Worm (Caenorhabditis elegans) whole organism, late embryonic: ENCODE data around the gene hcp-1.

Experiments used
- C08G9.2 ChIP-seq: sonication (generic microtip); optimal IDR thresholded peaks from 2 replicates; lab custom pipeline; 2016; ENCODE audit warnings: mild to moderate bottlenecking, missing genetic modification characterization, moderate library complexity, missing compliant biosample characterization
- C38D4.7 ChIP-seq: fragments of 200-800 bp; sonication (Bioruptor generic); optimal IDR thresholded peaks from 2 replicates; lab custom pipeline; 2018; ENCODE audit warnings: mild to moderate bottlenecking, missing genetic modification characterization, moderate library complexity, missing compliant biosample characterization
- F13H6.1 ChIP-seq: sonication (generic microtip); optimal IDR thresholded peaks from 2 replicates; lab custom pipeline; 2016; ENCODE audit warnings: missing genetic modification characterization, missing compliant biosample characterization
- K02D7.2 ChIP-seq: sonication (generic microtip); optimal IDR thresholded peaks from 2 replicates; lab custom pipeline; 2017; ENCODE audit warnings: mild to moderate bottlenecking, missing genetic modification characterization, missing compliant biosample characterization
- Y22D7AL.16 ChIP-seq: sonication (generic microtip); optimal IDR thresholded peaks from 2 replicates; lab custom pipeline; 2016; ENCODE audit warnings: missing genetic modification characterization, missing compliant biosample characterization
- ceh-18 ChIP-seq: sonication (generic microtip); optimal IDR thresholded peaks from 2 replicates; lab custom pipeline; 2016; ENCODE audit warnings: missing genetic modification characterization, missing compliant biosample characterization
- ceh-30 ChIP-seq: fragments of 150-350 bp; optimal IDR thresholded peaks from 2 replicates; lab custom pipeline; 2014; ENCODE audit warnings: missing biosample characterization, missing genetic modification characterization
- ceh-31 ChIP-seq: sonication (generic microtip); optimal IDR thresholded peaks from 2 replicates; lab custom pipeline; 2016; ENCODE audit warnings: missing genetic modification characterization, missing compliant biosample characterization
- ceh-48 ChIP-seq: sonication (generic microtip); optimal IDR thresholded peaks from 2 replicates; lab custom pipeline; 2016; ENCODE audit warnings: missing genetic modification characterization, inconsistent platforms, missing compliant biosample characterization
- ceh-6 ChIP-seq: fragments of 200-800 bp; sonication (Bioruptor generic); optimal IDR thresholded peaks from 2 replicates; lab custom pipeline; 2018; ENCODE audit warnings: mild to moderate bottlenecking, missing genetic modification characterization, missing compliant biosample characterization
- che-1 ChIP-seq: sonication (generic microtip); optimal IDR thresholded peaks from 2 replicates; lab custom pipeline; 2016; ENCODE audit warnings: mild to moderate bottlenecking, missing genetic modification characterization, missing compliant biosample characterization
- dmd-4 ChIP-seq: sonication (generic microtip); optimal IDR thresholded peaks from 2 replicates; lab custom pipeline; 2016; ENCODE audit warnings: borderline replicate concordance, missing genetic modification characterization, missing compliant biosample characterization
- dve-1 ChIP-seq: sonication (generic microtip); optimal IDR thresholded peaks from 2 replicates; lab custom pipeline; 2017; ENCODE audit warnings: antibody characterized with exemption, mild to moderate bottlenecking, missing genetic modification characterization, missing compliant biosample characterization
- elt-2 ChIP-seq: sonication (generic microtip); optimal IDR thresholded peaks from 2 replicates; lab custom pipeline; 2016; ENCODE audit warnings: missing genetic modification reagents, missing genetic modification characterization, missing compliant biosample characterization
- elt-4 ChIP-seq: sonication (generic microtip); optimal IDR thresholded peaks from 2 replicates; lab custom pipeline; 2016; ENCODE audit warnings: missing genetic modification characterization, missing compliant biosample characterization
- eyg-1 ChIP-seq: sonication (generic microtip); optimal IDR thresholded peaks from 2 replicates; lab custom pipeline; 2016; ENCODE audit warnings: missing genotype, missing genetic modification characterization, missing compliant biosample characterization
- fkh-6 ChIP-seq: sonication (generic microtip); optimal IDR thresholded peaks from 2 replicates; lab custom pipeline; 2016; ENCODE audit warnings: missing genetic modification characterization, missing compliant biosample characterization
- gmeb-2 ChIP-seq: sonication (generic microtip); optimal IDR thresholded peaks from 2 replicates; lab custom pipeline; 2016; ENCODE audit warnings: missing genetic modification characterization, inconsistent platforms, missing compliant biosample characterization
- hlh-13 ChIP-seq: fragments of 200-800 bp; sonication (Bioruptor generic); optimal IDR thresholded peaks from 2 replicates; lab custom pipeline; 2018; ENCODE audit warnings: mild to moderate bottlenecking, missing genetic modification characterization, missing compliant biosample characterization
- hlh-30 ChIP-seq: sonication (generic microtip); optimal IDR thresholded peaks from 2 replicates; lab custom pipeline; 2017; ENCODE audit warnings: antibody characterized with exemption, missing genetic modification characterization, missing compliant biosample characterization; ENCODE audit not compliant: insufficient read depth
- hlh-8 ChIP-seq: sonication (generic microtip); optimal IDR thresholded peaks from 2 replicates; lab custom pipeline; 2016; ENCODE audit warnings: missing genotype, missing genetic modification characterization, missing compliant biosample characterization
- nfya-1 ChIP-seq: sonication (generic microtip); optimal IDR thresholded peaks from 2 replicates; lab custom pipeline; 2017; ENCODE audit warnings: missing genetic modification characterization, mild to moderate bottlenecking, missing compliant biosample characterization, antibody characterized with exemption, moderate library complexity
- npax-4 ChIP-seq: sonication (generic microtip); optimal IDR thresholded peaks from 2 replicates; lab custom pipeline; 2016; ENCODE audit warnings: missing genetic modification characterization, missing compliant biosample characterization
- pha-2 ChIP-seq: sonication (generic microtip); optimal IDR thresholded peaks from 2 replicates; lab custom pipeline; 2017; ENCODE audit warnings: mild to moderate bottlenecking, missing genetic modification characterization, missing compliant biosample characterization
- pqm-1 ChIP-seq: sonication (generic microtip); optimal IDR thresholded peaks from 2 replicates; lab custom pipeline; 2016; ENCODE audit warnings: missing genetic modification characterization, missing compliant biosample characterization
- pros-1 ChIP-seq: fragments of 150-350 bp; optimal IDR thresholded peaks from 2 replicates; lab custom pipeline; 2014; ENCODE audit warnings: missing biosample characterization, missing genetic modification reagents, missing genetic modification characterization
- sox-2 ChIP-seq: fragments of 200-800 bp; sonication (Bioruptor generic); IDR thresholded peaks from 2 replicates; pipeline ENCODE4 v1.3.6; 2022; ENCODE audit warnings: missing genetic modification reagents, missing genetic modification characterization, missing compliant biosample characterization
- sox-4 ChIP-seq: sonication (generic microtip); optimal IDR thresholded peaks from 2 replicates; lab custom pipeline; 2017; ENCODE audit warnings: mild to moderate bottlenecking, missing genetic modification characterization, inconsistent platforms, missing compliant biosample characterization
- tbx-7 ChIP-seq: sonication (generic microtip); optimal IDR thresholded peaks from 2 replicates; lab custom pipeline; 2016; ENCODE audit warnings: missing genotype, missing genetic modification characterization, missing compliant biosample characterization
- unc-42 ChIP-seq: sonication (generic microtip); optimal IDR thresholded peaks from 2 replicates; lab custom pipeline; 2016; ENCODE audit warnings: missing genotype, missing genetic modification characterization, missing compliant biosample characterization
- zip-5 ChIP-seq: sonication (generic microtip); optimal IDR thresholded peaks from 2 replicates; lab custom pipeline; 2016; ENCODE audit warnings: missing genetic modification characterization, missing compliant biosample characterization
- ztf-16 ChIP-seq: sonication (generic microtip); optimal IDR thresholded peaks from 2 replicates; lab custom pipeline; 2017; ENCODE audit warnings: missing genetic modification characterization, missing compliant biosample characterization

hcp-1 gene

ce11 chrV:6558103-6558502, 35.9 kb upstream of the hcp-1 start, which contains the start of gene spp-20:
Gene spp-20, minus strand, starts transcription at chrV:6558203.
- TF ChIP-seq pqm-1 (tag; lab: Kevin White, UChicago) (no peak), unc-42 (no peak), ztf-16 (no peak), nfya-1 (tag; lab: Kevin White, UChicago) (no peak), hlh-13 (GFP tag; lab: Kevin White, UChicago) (no peak), ceh-6 (no peak), pros-1 (tag; lab: Kevin White, UChicago) (no peak)

ce11 chrV:6559105-6559504, 34.9 kb upstream of the hcp-1 start, which contains the start of gene spp-26:
Gene spp-26, minus strand, starts transcription at chrV:6559205.
- TF ChIP-seq dmd-4 (no peak), sox-4 (no peak), ceh-18 (tag; lab: Kevin White, UChicago) (no peak), sox-2 (GFP tag; lab: Robert Waterston, UW) (no peak), hlh-13 (GFP tag; lab: Kevin White, UChicago) (no peak), pha-2 (tag; lab: Kevin White, UChicago) (no peak), ceh-31 (tag; lab: Kevin White, UChicago) (no peak)

ce11 chrV:6559585-6559984, 34.4 kb upstream of the hcp-1 start:
- TF ChIP-seq C38D4.7 (GFP tag; lab: Kevin White, UChicago): peak; percentile 5
- no peak for TF ChIP-seq fkh-6 (tag; lab: Kevin White, UChicago)
- TF ChIP-seq eyg-1 (tag; lab: Kevin White, UChicago): no peak
- TF ChIP-seq elt-2 (tag; lab: Kevin White, UChicago): peak; percentile 60
- TF ChIP-seq ceh-6: no peak
- TF ChIP-seq F13H6.1: no peak
- no peak for TF ChIP-seq dve-1
- TF ChIP-seq sox-2 (GFP tag; lab: Robert Waterston, UW): no peak
- no peak for TF ChIP-seq sox-4
- TF ChIP-seq che-1 (tag; lab: Kevin White, UChicago): peak; percentile 6

ce11 chrV:6561592-6561991, 32.4 kb upstream of the hcp-1 start, which contains the start of gene spp-19:
Gene spp-19, minus strand, starts transcription at chrV:6561692.
- TF ChIP-seq ceh-48 (no peak), pqm-1 (tag; lab: Kevin White, UChicago) (no peak), ceh-30 (no peak), elt-4 (tag; lab: Kevin White, UChicago) (no peak), K02D7.2 (tag; lab: Kevin White, UChicago) (no peak)
- TF ChIP-seq, all 69 proteins: peak for 0

ce11 chrV:6565851-6566386, 28.1 kb upstream of the hcp-1 start, which contains the start of gene K04A8.1:
Gene K04A8.1, plus strand, starts transcription at chrV:6566336.
- no peak for TF ChIP-seq ceh-6
- no peak for TF ChIP-seq hlh-30 (tag; lab: Kevin White, UChicago)
- TF ChIP-seq tbx-7: no peak
- no peak for TF ChIP-seq zip-5 (tag; lab: Kevin White, UChicago)
- TF ChIP-seq Y22D7AL.16 (tag; lab: Kevin White, UChicago): no peak
- TF ChIP-seq C08G9.2 (tag; lab: Kevin White, UChicago): no peak
- TF ChIP-seq gmeb-2 (tag; lab: Kevin White, UChicago): no peak
- no peak for TF ChIP-seq ceh-18 (tag; lab: Kevin White, UChicago)
- no peak for TF ChIP-seq sox-2 (GFP tag; lab: Robert Waterston, UW)
- TF ChIP-seq hlh-8 (tag; lab: Kevin White, UChicago): no peak
- no peak for TF ChIP-seq ceh-30
- TF ChIP-seq npax-4 (tag; lab: Kevin White, UChicago): no peak
- no peak for TF ChIP-seq che-1 (tag; lab: Kevin White, UChicago)
- TF ChIP-seq ceh-31 (tag; lab: Kevin White, UChicago): no peak
